Fruit fly (Drosophila melanogaster) whole organism, embryonic: Measurements from ENCODE around the gene chrb.

ENCODE experiments used
- Atf-2 ChIP-seq: fragments of 200-800 bp; sonication (Bioruptor generic); optimal IDR thresholded peaks from 2 replicates; lab custom pipeline; 2016; ENCODE audit warnings: missing biosample characterization, missing genetic modification characterization
- CG13287 ChIP-seq: fragments of 200-800 bp; sonication (Bioruptor generic); IDR thresholded peaks from 2 replicates; pipeline ENCODE4 v1.3.6; 2022; ENCODE audit warnings: missing biosample characterization, missing genetic modification characterization; ENCODE audit not compliant: partially characterized antibody
- CG34376 ChIP-seq: fragments of 200-800 bp; sonication (Bioruptor generic); optimal IDR thresholded peaks from 2 replicates; lab custom pipeline; 2018; ENCODE audit warnings: missing biosample characterization, mild to moderate bottlenecking, missing genetic modification characterization
- CG5245 ChIP-seq: fragments of 200-800 bp; sonication (Bioruptor generic); optimal IDR thresholded peaks from 3 replicates; lab custom pipeline; 2016; ENCODE audit warnings: missing biosample characterization, missing genetic modification characterization
- CG9817 ChIP-seq: fragments of 200-800 bp; sonication (Bioruptor generic); optimal IDR thresholded peaks from 2 replicates; lab custom pipeline; 2018; ENCODE audit warnings: missing biosample characterization, mild to moderate bottlenecking, missing genetic modification characterization, moderate library complexity
- CG9876 ChIP-seq: fragments of 200-800 bp; sonication (Bioruptor generic); optimal IDR thresholded peaks from 2 replicates; lab custom pipeline; 2016; ENCODE audit warnings: missing biosample characterization, missing genetic modification characterization
- Hand ChIP-seq: fragments of 200-800 bp; sonication (Bioruptor generic); optimal IDR thresholded peaks from 2 replicates; lab custom pipeline; 2017; ENCODE audit warnings: mild to moderate bottlenecking, missing biosample characterization, missing genetic modification reagents, missing genetic modification characterization
- Poxn ChIP-seq: fragments of 200-800 bp; sonication (Bioruptor generic); IDR thresholded peaks from 2 replicates; pipeline ENCODE4 v1.3.6; 2022; ENCODE audit warnings: missing biosample characterization, missing genetic modification characterization

DNA sequence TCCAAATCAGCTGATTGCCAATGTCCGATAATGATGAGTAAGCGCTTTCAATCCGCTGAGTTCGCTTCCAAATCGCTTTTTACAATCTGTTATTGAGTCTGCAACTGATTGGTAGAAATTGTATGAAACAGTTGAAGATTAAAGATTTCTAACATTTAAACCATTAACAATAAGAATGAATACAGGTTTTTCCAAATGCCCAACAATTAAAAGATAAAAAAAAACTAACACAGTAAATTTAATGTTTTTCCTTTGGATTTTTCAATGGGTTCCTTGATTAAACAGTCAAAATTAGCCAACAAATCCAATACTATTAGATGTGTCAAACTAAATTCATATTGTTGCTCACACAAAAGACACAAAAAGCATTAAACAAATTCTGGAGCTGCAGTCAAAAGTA, 42.5 kb upstream of the chrb start, which contains the start of gene CG7557:
- no peak for TF ChIP-seq CG13287 (GFP tag; lab: Robert Waterston, UW)
- TF ChIP-seq CG9817 (tag; lab: Kevin White, UChicago), result no peak
- TF ChIP-seq CG9876 (GFP tag; lab: Kevin White, UChicago), result no peak
- TF ChIP-seq Poxn (GFP tag; lab: Robert Waterston, UW), result no peak
- no peak for TF ChIP-seq CG34376
- TF ChIP-seq Hand (GFP tag; lab: Kevin White, UChicago), result no peak
- TF ChIP-seq CG5245 (GFP tag; lab: Kevin White, UChicago), result no peak
- TF ChIP-seq Atf-2 (GFP tag; lab: Kevin White, UChicago), result no peak
